Fruit fly (Drosophila melanogaster): ENCODE results near the gene CG15824.

The CG15824 gene

DNA sequence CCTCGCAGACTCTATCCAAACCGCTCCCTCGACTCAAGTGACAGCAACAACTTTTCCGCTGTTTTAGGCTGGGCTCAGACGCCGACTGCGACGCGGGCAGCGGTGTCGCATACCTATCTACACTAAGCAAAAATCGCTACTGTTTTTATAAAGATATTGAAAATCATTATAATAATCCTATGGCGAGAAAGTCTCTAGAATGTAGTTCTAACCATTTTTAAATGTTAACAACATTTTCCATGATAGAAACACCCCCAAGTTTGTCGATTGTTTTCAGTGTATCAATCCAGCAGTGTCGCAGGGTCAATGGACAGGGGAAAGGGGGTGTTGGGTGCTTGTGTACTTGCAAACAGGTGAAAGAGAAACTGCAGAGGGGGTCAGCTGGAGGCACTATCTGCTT lies 19.1 kb downstream of the CG15824 start (continued):
- TF ChIP-seq lov (optimal IDR thresholded peaks at IDR 0.05) = no peak
- TF ChIP-seq lov (GFP tag; IDR thresholded peaks at IDR 0.05) = peak; percentile 97
- TF ChIP-seq CG15514 (GFP tag; optimal IDR thresholded peaks at IDR 0.05) = peak; percentile 85
- no peak for TF ChIP-seq vnd (GFP tag; IDR thresholded peaks at IDR 0.05; ENCODE audit: partially characterized antibody)
- TF ChIP-seq sim (GFP tag; IDR thresholded peaks at IDR 0.05) = peak; percentile 94
- TF ChIP-seq CHES-1-like (GFP tag; optimal IDR thresholded peaks at IDR 0.05) = peak; percentile 92
- TF ChIP-seq CG9876 (GFP tag; optimal IDR thresholded peaks at IDR 0.05) = peak; percentile 86
- TF ChIP-seq lola (GFP tag; optimal IDR thresholded peaks at IDR 0.05) = peak in 1 of 3 experiments; percentile 93
- TF ChIP-seq CG6765 (GFP tag; optimal IDR thresholded peaks at IDR 0.05) = peak; percentile 80
- TF ChIP-seq CoRest (tag; optimal IDR thresholded peaks at IDR 0.05) = peak; percentile 96
- peak; percentile 57 for TF ChIP-seq CG1832 (GFP tag; optimal IDR thresholded peaks at IDR 0.05)
- peak; percentile 43 for TF ChIP-seq Kr (GFP tag; optimal IDR thresholded peaks at IDR 0.05)
- TF ChIP-seq Abd-B (GFP tag; optimal IDR thresholded peaks at IDR 0.05) = peak; percentile 88
- TF ChIP-seq CG11093 (GFP tag; IDR thresholded peaks at IDR 0.05) = peak; percentile 91
- TF ChIP-seq amos (GFP tag; IDR thresholded peaks at IDR 0.05; ENCODE audit: partially characterized antibody) = no peak
- peak; percentile 91 for TF ChIP-seq Sox100B (GFP tag; optimal IDR thresholded peaks at IDR 0.05)
- TF ChIP-seq ci (GFP tag; IDR thresholded peaks at IDR 0.05) = peak; percentile 98
- peak; percentile 86 for TF ChIP-seq CG12236 (GFP tag; optimal IDR thresholded peaks at IDR 0.05)
- TF ChIP-seq twi (tag; optimal IDR thresholded peaks at IDR 0.05) = peak; percentile 88
- peak; percentile 84 for TF ChIP-seq CG10565 (GFP tag; optimal IDR thresholded peaks at IDR 0.05)
- TF ChIP-seq CG14014 (GFP tag; IDR thresholded peaks at IDR 0.05) = peak; percentile 97
- TF ChIP-seq Dref (GFP tag; IDR thresholded peaks at IDR 0.05) = peak; percentile 34; the same call in 1 of the 2 replicates
- peak; percentile 87 for TF ChIP-seq CG4328 (GFP tag; optimal IDR thresholded peaks at IDR 0.05)
- TF ChIP-seq CG7556 (GFP tag; optimal IDR thresholded peaks at IDR 0.05) = peak; percentile 96
- TF ChIP-seq CG17186 (GFP tag; optimal IDR thresholded peaks at IDR 0.05) = peak; percentile 89
- TF ChIP-seq Xrp1 (GFP tag; IDR thresholded peaks at IDR 0.05) = peak; percentile 97
- peak; percentile 97 for TF ChIP-seq CG17328 (GFP tag; IDR thresholded peaks at IDR 0.05)
- peak; percentile 96 for TF ChIP-seq NC2β (GFP tag; optimal IDR thresholded peaks at IDR 0.05)
- peak; percentile 96 for TF ChIP-seq pho (GFP tag; optimal IDR thresholded peaks at IDR 0.05)
- peak; percentile 98 for TF ChIP-seq zfh1 (GFP tag; IDR thresholded peaks at IDR 0.05)
- peak; percentile 52 for TF ChIP-seq Sry-β (GFP tag; optimal IDR thresholded peaks at IDR 0.05)
- TF ChIP-seq dpn (GFP tag; optimal IDR thresholded peaks at IDR 0.05) = peak; percentile 97 to 98
- TF ChIP-seq en (GFP tag; optimal IDR thresholded peaks at IDR 0.05) = peak; percentile 91
- peak; percentile 97 for TF ChIP-seq HLH54F (GFP tag; optimal IDR thresholded peaks at IDR 0.05)
- TF ChIP-seq Sox102F (GFP tag; optimal IDR thresholded peaks at IDR 0.05) = peak; percentile 98
- TF ChIP-seq CG6854 (GFP tag; optimal IDR thresholded peaks at IDR 0.05) = peak; percentile 90
- TF ChIP-seq Ada2b (GFP tag; IDR thresholded peaks at IDR 0.05) = peak; percentile 97
- TF ChIP-seq MESR4 (GFP tag; optimal IDR thresholded peaks at IDR 0.05) = peak; percentile 62
- TF ChIP-seq Gsc (GFP tag; IDR thresholded peaks at IDR 0.05) = peak; percentile 84
- TF ChIP-seq lilli (GFP tag; optimal IDR thresholded peaks at IDR 0.05) = peak; percentile 98
- TF ChIP-seq wor (GFP tag; IDR thresholded peaks at IDR 0.05) = peak; percentile 94
- TF ChIP-seq peb (GFP tag; IDR thresholded peaks at IDR 0.05) = peak; percentile 88
- TF ChIP-seq HLH4C (GFP tag; IDR thresholded peaks at IDR 0.05; ENCODE audit: partially characterized antibody) = no peak
- TF ChIP-seq gce (GFP tag; IDR thresholded peaks at IDR 0.05) = peak; percentile 97
